Worm (Caenorhabditis elegans) whole organism, late embryonic: Measurements from ENCODE around the gene nas-22.
"Not testable (repeated sequence)": the region's sequence is repeated elsewhere in the genome, so short reads cannot be mapped to it uniquely, and the experiment has no call there.

Source experiments
- F13H6.1 ChIP-seq: sonication (generic microtip); optimal IDR thresholded peaks from 2 replicates; lab custom pipeline; 2016; ENCODE audit warnings: missing genetic modification characterization, missing compliant biosample characterization
- T23F11.4 ChIP-seq: fragments of 200-800 bp; sonication (Bioruptor generic); optimal IDR thresholded peaks from 2 replicates; lab custom pipeline; 2018; ENCODE audit warnings: mild to moderate bottlenecking, missing genetic modification characterization, missing compliant biosample characterization
- ceh-14 ChIP-seq: sonication (generic microtip); optimal IDR thresholded peaks from 2 replicates; lab custom pipeline; 2016; ENCODE audit warnings: missing genotype, missing genetic modification characterization, missing compliant biosample characterization
- ceh-19 ChIP-seq: fragments of 200-800 bp; sonication (Bioruptor generic); optimal IDR thresholded peaks from 2 replicates; lab custom pipeline; 2018; ENCODE audit warnings: mild to moderate bottlenecking, missing genetic modification characterization, missing compliant biosample characterization
- ceh-22 ChIP-seq: sonication (generic microtip); optimal IDR thresholded peaks from 2 replicates; lab custom pipeline; 2017; ENCODE audit warnings: missing biosample characterization, missing genetic modification characterization
- ceh-30 ChIP-seq: fragments of 150-350 bp; optimal IDR thresholded peaks from 2 replicates; lab custom pipeline; 2014; ENCODE audit warnings: missing biosample characterization, missing genetic modification characterization
- ceh-34 ChIP-seq: sonication (generic microtip); optimal IDR thresholded peaks from 2 replicates; lab custom pipeline; 2016; ENCODE audit warnings: mild to moderate bottlenecking, missing genetic modification characterization, missing compliant biosample characterization
- ceh-48 ChIP-seq: sonication (generic microtip); optimal IDR thresholded peaks from 2 replicates; lab custom pipeline; 2016; ENCODE audit warnings: missing genetic modification characterization, inconsistent platforms, missing compliant biosample characterization
- ceh-9 ChIP-seq: sonication (generic microtip); optimal IDR thresholded peaks from 2 replicates; lab custom pipeline; 2016; ENCODE audit warnings: mild to moderate bottlenecking, missing genetic modification characterization, inconsistent platforms, missing compliant biosample characterization
- che-1 ChIP-seq: sonication (generic microtip); optimal IDR thresholded peaks from 2 replicates; lab custom pipeline; 2016; ENCODE audit warnings: mild to moderate bottlenecking, missing genetic modification characterization, missing compliant biosample characterization
- dmd-4 ChIP-seq: sonication (generic microtip); optimal IDR thresholded peaks from 2 replicates; lab custom pipeline; 2016; ENCODE audit warnings: borderline replicate concordance, missing genetic modification characterization, missing compliant biosample characterization
- dve-1 ChIP-seq: sonication (generic microtip); optimal IDR thresholded peaks from 2 replicates; lab custom pipeline; 2017; ENCODE audit warnings: antibody characterized with exemption, mild to moderate bottlenecking, missing genetic modification characterization, missing compliant biosample characterization
- elt-4 ChIP-seq: sonication (generic microtip); optimal IDR thresholded peaks from 2 replicates; lab custom pipeline; 2016; ENCODE audit warnings: missing genetic modification characterization, missing compliant biosample characterization
- ets-4 ChIP-seq: sonication (generic microtip); optimal IDR thresholded peaks from 2 replicates; lab custom pipeline; 2016; ENCODE audit warnings: missing genetic modification characterization, missing compliant biosample characterization
- fax-1 ChIP-seq: sonication (generic microtip); optimal IDR thresholded peaks from 2 replicates; lab custom pipeline; 2016; ENCODE audit warnings: missing genotype, missing genetic modification characterization, missing compliant biosample characterization
- fkh-10 ChIP-seq: fragments of 150-350 bp; optimal IDR thresholded peaks from 2 replicates; lab custom pipeline; 2014; ENCODE audit warnings: missing biosample characterization, missing genetic modification reagents, missing genetic modification characterization
- gmeb-2 ChIP-seq: sonication (generic microtip); optimal IDR thresholded peaks from 2 replicates; lab custom pipeline; 2016; ENCODE audit warnings: missing genetic modification characterization, inconsistent platforms, missing compliant biosample characterization
- hlh-15 ChIP-seq: sonication (generic microtip); optimal IDR thresholded peaks from 2 replicates; lab custom pipeline; 2016; ENCODE audit warnings: missing genetic modification characterization, missing compliant biosample characterization
- hlh-30 ChIP-seq: sonication (generic microtip); optimal IDR thresholded peaks from 2 replicates; lab custom pipeline; 2017; ENCODE audit warnings: antibody characterized with exemption, missing genetic modification characterization, missing compliant biosample characterization; ENCODE audit not compliant: insufficient read depth
- hlh-8 ChIP-seq: sonication (generic microtip); optimal IDR thresholded peaks from 2 replicates; lab custom pipeline; 2016; ENCODE audit warnings: missing genotype, missing genetic modification characterization, missing compliant biosample characterization
- mec-3 ChIP-seq: sonication (generic microtip); optimal IDR thresholded peaks from 2 replicates; lab custom pipeline; 2016; ENCODE audit warnings: borderline replicate concordance, missing genetic modification characterization, missing compliant biosample characterization
- nfya-1 ChIP-seq: sonication (generic microtip); optimal IDR thresholded peaks from 2 replicates; lab custom pipeline; 2017; ENCODE audit warnings: missing genetic modification characterization, mild to moderate bottlenecking, missing compliant biosample characterization, antibody characterized with exemption, moderate library complexity
- nhr-11 ChIP-seq: fragments of 150-350 bp; optimal IDR thresholded peaks from 2 replicates; lab custom pipeline; 2014; ENCODE audit warnings: missing biosample characterization, missing genetic modification characterization
- odd-2 ChIP-seq: sonication (generic microtip); optimal IDR thresholded peaks from 2 replicates; lab custom pipeline; 2017; ENCODE audit warnings: antibody characterized with exemption, mild to moderate bottlenecking, missing genetic modification characterization, missing compliant biosample characterization
- pax-1 ChIP-seq: fragments of 150-350 bp; optimal IDR thresholded peaks from 2 replicates; lab custom pipeline; 2014; ENCODE audit warnings: missing biosample characterization, missing genetic modification characterization
- pha-2 ChIP-seq: sonication (generic microtip); optimal IDR thresholded peaks from 2 replicates; lab custom pipeline; 2017; ENCODE audit warnings: mild to moderate bottlenecking, missing genetic modification characterization, missing compliant biosample characterization
- pha-4 ChIP-seq: fragments of 150-350 bp; optimal IDR thresholded peaks from 2 replicates; lab custom pipeline; 2018; ENCODE audit warnings: missing biosample characterization, missing genetic modification reagents, missing genetic modification characterization
- pqm-1 ChIP-seq: sonication (generic microtip); optimal IDR thresholded peaks from 2 replicates; lab custom pipeline; 2016; ENCODE audit warnings: missing genetic modification characterization, missing compliant biosample characterization
- pros-1 ChIP-seq: fragments of 150-350 bp; optimal IDR thresholded peaks from 2 replicates; lab custom pipeline; 2014; ENCODE audit warnings: missing biosample characterization, missing genetic modification reagents, missing genetic modification characterization
- rnt-1 ChIP-seq: sonication (generic microtip); optimal IDR thresholded peaks from 2 replicates; lab custom pipeline; 2016; ENCODE audit warnings: missing genetic modification characterization, missing compliant biosample characterization
- sox-2 ChIP-seq: fragments of 200-800 bp; sonication (Bioruptor generic); IDR thresholded peaks from 2 replicates; pipeline ENCODE4 v1.3.6; 2022; ENCODE audit warnings: missing genetic modification reagents, missing genetic modification characterization, missing compliant biosample characterization
- sox-4 ChIP-seq: sonication (generic microtip); optimal IDR thresholded peaks from 2 replicates; lab custom pipeline; 2017; ENCODE audit warnings: mild to moderate bottlenecking, missing genetic modification characterization, inconsistent platforms, missing compliant biosample characterization
- syd-9 ChIP-seq: sonication (generic microtip); optimal IDR thresholded peaks from 2 replicates; lab custom pipeline; 2016; ENCODE audit warnings: mild to moderate bottlenecking, missing genetic modification characterization, moderate library complexity, missing compliant biosample characterization
- tbx-2 ChIP-seq: sonication (generic microtip); optimal IDR thresholded peaks from 2 replicates; lab custom pipeline; 2016; ENCODE audit warnings: missing genetic modification characterization, missing compliant biosample characterization
- tbx-7 ChIP-seq: sonication (generic microtip); optimal IDR thresholded peaks from 2 replicates; lab custom pipeline; 2016; ENCODE audit warnings: missing genotype, missing genetic modification characterization, missing compliant biosample characterization
- ttx-3 ChIP-seq: sonication (generic microtip); optimal IDR thresholded peaks from 2 replicates; lab custom pipeline; 2016; ENCODE audit warnings: missing genetic modification reagents, missing genetic modification characterization, missing compliant biosample characterization
- unc-3 ChIP-seq, 2 experiments: fragments of 200-800 bp in 1 of 2; sonication (Bioruptor generic) in 1 of 2; sonication (generic microtip) in 1 of 2; conservative IDR thresholded peaks in 1 of 2; optimal IDR thresholded peaks in 1 of 2; 2 replicates each; pipeline versions ENCODE4 v1.3.6 to Lab custom; 2016 to 2022; ENCODE audit warnings: missing compliant biosample characterization in 2 of 2, missing genetic modification characterization in 2 of 2, missing genetic modification reagents in 1 of 2
- unc-42 ChIP-seq: sonication (generic microtip); optimal IDR thresholded peaks from 2 replicates; lab custom pipeline; 2016; ENCODE audit warnings: missing genotype, missing genetic modification characterization, missing compliant biosample characterization
- zip-5 ChIP-seq: sonication (generic microtip); optimal IDR thresholded peaks from 2 replicates; lab custom pipeline; 2016; ENCODE audit warnings: missing genetic modification characterization, missing compliant biosample characterization
- ztf-16 ChIP-seq: sonication (generic microtip); optimal IDR thresholded peaks from 2 replicates; lab custom pipeline; 2017; ENCODE audit warnings: missing genetic modification characterization, missing compliant biosample characterization

The nas-22 gene

DNA sequence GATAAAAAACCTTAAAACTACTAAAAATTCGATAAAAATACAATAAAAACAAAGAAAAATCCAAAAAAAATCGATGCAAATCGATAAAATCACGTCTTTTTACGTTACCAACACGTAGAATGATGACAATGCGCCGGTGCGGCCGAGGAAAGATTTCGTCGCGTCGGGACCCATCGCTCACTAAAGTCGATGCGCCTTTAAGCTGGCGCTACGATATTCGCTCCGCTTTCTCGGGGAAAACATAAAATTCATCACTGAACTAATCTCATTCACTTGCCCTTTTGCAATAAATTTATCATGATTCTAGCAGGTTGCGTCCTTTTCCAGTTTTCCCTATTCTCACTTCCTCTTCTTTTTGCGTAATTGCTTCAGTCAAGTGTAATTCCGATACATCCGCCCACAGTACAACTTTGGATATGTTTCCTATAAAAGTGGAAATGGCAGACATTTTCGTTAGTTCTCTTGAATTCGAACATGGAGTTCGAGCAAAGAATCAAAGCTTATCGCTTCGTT is 9.1 kb downstream of the nas-22 start, which contains the start of gene col-157:
TSS of gene col-157 (plus strand) at position 463 of the 513 bp plus-strand sequence.
- not testable (repeated sequence) for TF ChIP-seq gmeb-2 (tag; lab: Kevin White, UChicago); hlh-30 (tag; lab: Kevin White, UChicago); ztf-16

DNA sequence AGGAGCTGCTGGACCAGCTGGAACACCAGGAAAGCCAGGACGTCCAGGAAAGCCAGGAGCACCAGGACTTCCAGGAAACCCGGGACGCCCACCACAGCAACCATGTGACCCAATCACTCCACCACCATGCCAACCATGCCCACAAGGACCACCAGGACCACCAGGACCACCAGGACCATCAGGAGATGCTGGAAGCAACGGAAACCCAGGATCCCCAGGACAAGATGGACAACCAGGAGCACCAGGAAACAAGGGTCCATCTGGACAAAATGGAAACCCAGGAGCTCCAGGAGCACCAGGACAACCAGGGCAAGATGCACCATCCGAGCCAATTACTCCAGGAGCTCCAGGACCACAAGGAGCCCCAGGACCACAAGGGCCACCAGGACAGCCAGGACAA is 9.9 kb downstream of the nas-22 start:
- no peak for TF ChIP-seq sox-2 (GFP tag; lab: Robert Waterston, UW)

DNA sequence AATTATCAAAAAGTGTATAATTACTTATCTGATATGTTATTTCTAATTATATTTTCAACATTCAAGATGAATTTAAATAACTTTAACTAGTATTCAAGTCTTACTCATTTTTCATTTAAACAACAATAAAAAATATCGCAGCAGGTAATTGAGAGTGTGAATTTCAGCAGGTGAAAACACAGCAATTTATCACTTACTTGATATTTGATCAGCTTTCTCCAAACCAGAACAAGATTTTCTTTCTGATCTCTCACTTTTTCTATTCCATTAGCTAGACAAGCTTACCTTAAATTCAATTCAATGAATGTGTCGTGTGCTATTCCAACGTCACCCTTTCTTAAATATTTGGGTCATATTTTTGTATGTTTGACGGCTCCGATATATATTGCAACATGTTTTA is 11.1 kb downstream of the nas-22 start, which contains the start of gene srh-1:
TSS of gene srh-1 (plus strand) at position 301 of the 400 bp plus-strand sequence.
- TF ChIP-seq ets-4 (tag; lab: Kevin White, UChicago) (no peak), fkh-10 (GFP tag; lab: Kevin White, UChicago) (no peak), ceh-22 (tag; lab: Kevin White, UChicago) (no peak), tbx-2 (no peak), pha-4 (tag; lab: Kevin White, UChicago) (no peak), mec-3 (tag; lab: Kevin White, UChicago) (no peak), dmd-4 (tag; lab: Kevin White, UChicago) (no peak), ceh-30 (tag; lab: Kevin White, UChicago) (no peak), sox-4 (tag; lab: Kevin White, UChicago) (no peak), che-1 (tag; lab: Kevin White, UChicago) (no peak), ceh-14 (tag; lab: Kevin White, UChicago) (no peak), tbx-7 (no peak), dve-1 (no peak), zip-5 (tag; lab: Kevin White, UChicago) (no peak)

DNA sequence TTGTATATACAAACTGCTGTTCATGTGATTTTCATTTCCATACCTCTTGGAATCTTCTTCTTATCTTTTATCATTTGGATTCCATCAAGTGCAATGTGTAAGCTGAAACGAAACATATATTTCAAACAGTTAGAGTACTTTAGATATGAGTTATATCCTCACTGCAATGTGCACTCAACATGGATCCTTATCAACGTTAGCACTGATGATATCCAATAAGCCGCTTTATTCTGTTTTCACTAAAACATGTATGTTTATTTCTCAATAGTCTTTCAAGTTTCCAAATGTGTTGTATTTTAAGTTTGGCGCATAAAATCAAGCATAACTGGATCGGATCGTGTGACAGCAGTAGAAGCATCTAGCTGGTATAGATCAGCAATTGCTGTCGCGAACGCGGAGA is 12.2 kb downstream of the nas-22 start, which contains the start of gene T11F9.10:
TSS of gene T11F9.10 (plus strand) at position 301 of the 400 bp plus-strand sequence.
- TF ChIP-seq pqm-1 (tag; lab: Kevin White, UChicago) (no peak), tbx-2 (no peak), hlh-30 (tag; lab: Kevin White, UChicago) (no peak), pax-1 (no peak), syd-9 (tag; lab: Kevin White, UChicago) (no peak)

DNA sequence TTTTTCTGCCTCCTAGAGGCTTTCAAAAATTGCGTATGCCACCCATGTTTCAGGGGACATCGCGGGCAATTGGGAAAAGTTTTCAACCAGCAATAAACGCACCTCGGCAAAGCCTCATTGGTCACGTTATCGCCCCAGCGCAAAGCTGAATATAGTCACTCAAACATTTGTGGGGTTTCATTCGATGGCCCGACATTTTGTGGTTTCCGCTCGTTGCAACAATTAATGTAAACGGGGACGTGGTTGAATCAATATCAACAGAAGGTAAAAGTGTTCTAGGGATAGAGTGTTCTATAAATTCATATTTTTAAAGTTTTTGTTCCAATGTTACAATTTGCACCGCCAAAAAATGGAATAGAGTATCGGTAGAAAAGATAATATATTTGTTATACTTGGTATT is 13.8 kb downstream of the nas-22 start:
- TF ChIP-seq ets-4 (tag; lab: Kevin White, UChicago) (no peak), tbx-2 (no peak), ceh-30 (tag; lab: Kevin White, UChicago) (no peak), pha-2 (tag; lab: Kevin White, UChicago) (no peak), pros-1 (tag; lab: Kevin White, UChicago) (no peak), T23F11.4 (GFP tag; lab: Kevin White, UChicago) (no peak), pqm-1 (tag; lab: Kevin White, UChicago) (no peak), zip-5 (tag; lab: Kevin White, UChicago) (no peak), sox-4 (tag; lab: Kevin White, UChicago) (no peak), rnt-1 (tag; lab: Kevin White, UChicago) (no peak), sox-2 (GFP tag; lab: Robert Waterston, UW) (no peak), unc-3 (GFP tag; conservative IDR thresholded peaks at IDR 0.05; lab: Robert Waterston, UW) (no peak), unc-3 (tag; optimal IDR thresholded peaks at IDR 0.05; lab: Kevin White, UChicago) (no peak), ceh-34 (tag; lab: Kevin White, UChicago) (no peak), nhr-11 (tag; lab: Kevin White, UChicago) (no peak)

DNA sequence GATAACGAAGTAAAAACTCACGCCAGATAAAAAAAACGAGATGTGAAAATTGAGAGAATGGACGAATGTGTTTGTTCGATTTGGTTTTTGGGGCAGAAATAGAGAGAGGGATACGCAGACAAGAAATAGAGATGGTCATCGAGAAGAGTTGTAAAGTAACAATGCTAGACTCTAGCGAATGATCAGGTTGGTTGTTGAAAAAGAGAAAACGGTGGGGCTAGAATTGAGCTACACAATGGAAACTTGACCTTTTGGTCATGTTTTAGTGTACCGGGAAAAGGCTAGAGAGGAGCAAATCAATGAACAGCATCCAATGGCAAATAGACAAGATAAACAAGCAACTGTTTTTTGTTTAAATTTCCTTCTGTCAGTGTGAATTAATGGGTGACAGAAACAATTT is 15.9 kb downstream of the nas-22 start, which contains the start of gene dhs-19:
TSS of gene dhs-19 (minus strand) at position 101 of the 400 bp plus-strand sequence.
- TF ChIP-seq ceh-19 (GFP tag; lab: Kevin White, UChicago) (no peak), sox-4 (tag; lab: Kevin White, UChicago) (no peak), hlh-15 (no peak), ceh-9 (tag; lab: Kevin White, UChicago) (no peak), gmeb-2 (tag; lab: Kevin White, UChicago) (no peak), pha-4 (tag; lab: Kevin White, UChicago) (no peak), mec-3 (tag; lab: Kevin White, UChicago) (no peak), fax-1 (no peak), F13H6.1 (tag; lab: Kevin White, UChicago) (no peak), unc-42 (tag; lab: Kevin White, UChicago) (no peak), ttx-3 (tag; lab: Kevin White, UChicago) (no peak), nfya-1 (tag; lab: Kevin White, UChicago) (no peak), hlh-8 (no peak), ceh-48 (tag; lab: Kevin White, UChicago) (no peak), ceh-30 (tag; lab: Kevin White, UChicago) (no peak), tbx-2 (no peak), ceh-14 (tag; lab: Kevin White, UChicago) (no peak), odd-2 (tag; lab: Kevin White, UChicago) (no peak), elt-4 (tag; lab: Kevin White, UChicago) (no peak), zip-5 (tag; lab: Kevin White, UChicago) (no peak)
- TF ChIP-seq, all 69 proteins: peak for 0
